Worm (Caenorhabditis elegans) whole organism, late embryonic: ENCODE results near the gene ivph-3.
"Not testable (repeated sequence)": the region's sequence is repeated elsewhere in the genome, so short reads cannot be mapped to it uniquely, and the experiment has no call there.

Source experiments
- ceh-22 ChIP-seq: sonication (generic microtip); optimal IDR thresholded peaks from 2 replicates; lab custom pipeline; 2017; ENCODE audit warnings: missing biosample characterization, missing genetic modification characterization
- ceh-9 ChIP-seq: sonication (generic microtip); optimal IDR thresholded peaks from 2 replicates; lab custom pipeline; 2016; ENCODE audit warnings: mild to moderate bottlenecking, missing genetic modification characterization, inconsistent platforms, missing compliant biosample characterization
- eyg-1 ChIP-seq: sonication (generic microtip); optimal IDR thresholded peaks from 2 replicates; lab custom pipeline; 2016; ENCODE audit warnings: missing genotype, missing genetic modification characterization, missing compliant biosample characterization
- hlh-30 ChIP-seq: sonication (generic microtip); optimal IDR thresholded peaks from 2 replicates; lab custom pipeline; 2017; ENCODE audit warnings: antibody characterized with exemption, missing genetic modification characterization, missing compliant biosample characterization; ENCODE audit not compliant: insufficient read depth
- pqm-1 ChIP-seq: sonication (generic microtip); optimal IDR thresholded peaks from 2 replicates; lab custom pipeline; 2016; ENCODE audit warnings: missing genetic modification characterization, missing compliant biosample characterization
- tbx-7 ChIP-seq: sonication (generic microtip); optimal IDR thresholded peaks from 2 replicates; lab custom pipeline; 2016; ENCODE audit warnings: missing genotype, missing genetic modification characterization, missing compliant biosample characterization

DNA sequence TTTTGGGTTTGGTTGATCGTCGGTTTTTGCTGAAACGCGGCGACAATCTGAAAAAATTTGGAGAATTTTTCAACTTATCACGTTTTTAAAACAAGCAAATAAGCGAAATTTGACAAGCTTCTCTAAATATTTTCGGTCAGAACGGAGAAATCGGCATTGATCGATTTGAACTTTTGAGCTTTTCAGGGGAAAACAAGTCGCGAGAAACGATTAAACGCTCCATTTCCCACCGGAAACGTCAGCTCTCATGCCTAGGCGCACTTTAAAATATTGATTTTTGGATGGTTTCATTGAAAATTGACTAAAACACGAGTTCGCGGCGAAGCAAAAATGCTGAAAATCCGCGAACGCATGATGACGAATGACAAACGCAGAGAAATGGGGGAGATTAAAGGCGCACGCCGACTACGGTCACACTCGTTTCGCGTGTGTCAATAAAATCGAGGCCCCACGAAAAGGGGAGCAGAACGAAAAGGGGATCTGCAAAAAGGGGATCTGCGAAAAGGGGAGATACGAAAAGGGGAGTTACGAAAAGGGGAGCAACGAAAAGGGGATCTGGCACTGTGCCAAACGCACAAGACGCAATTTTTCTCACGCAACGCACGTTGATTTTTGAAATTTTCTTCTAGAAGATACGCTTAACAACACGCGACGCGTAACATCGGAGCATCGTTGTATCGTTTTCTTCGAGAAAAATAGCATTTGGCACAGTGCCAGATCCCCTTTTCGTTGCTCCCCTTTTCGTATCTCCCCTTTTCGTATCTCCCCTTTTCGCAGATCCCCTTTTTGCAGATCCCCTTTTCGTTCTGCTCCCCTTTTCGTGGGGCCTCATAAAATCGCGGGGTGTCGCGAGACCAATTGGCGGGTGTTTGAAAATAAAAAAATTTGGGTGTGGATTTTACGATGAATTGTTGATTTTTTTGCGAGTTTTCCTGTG is 3.2 kb upstream of the ivph-3 start, which contains the start of gene eel-1:
- TF ChIP-seq hlh-30 (tag; lab: Kevin White, UChicago) (peak; percentile 37), tbx-7 (tag; lab: Kevin White, UChicago) (peak; percentile 99), eyg-1 (tag; lab: Kevin White, UChicago) (peak; percentile 91), pqm-1 (tag; lab: Kevin White, UChicago) (peak; percentile 99)
- not testable (repeated sequence) for TF ChIP-seq ceh-9 (tag; lab: Kevin White, UChicago); ceh-22
